Worm (Caenorhabditis elegans) whole organism, L4 larva: ENCODE results near the gene ZK546.19.

Experiments used
- F26F4.8 ChIP-seq: fragments of 200-800 bp; sonication (Bioruptor generic); conservative IDR thresholded peaks from 2 replicates; pipeline ENCODE4 v1.3.6; 2022; ENCODE audit warnings: missing genetic modification characterization, missing compliant biosample characterization
- F37D6.2 ChIP-seq: sonication (generic microtip); optimal IDR thresholded peaks from 2 replicates; lab custom pipeline; 2016; ENCODE audit warnings: mild to moderate bottlenecking, missing genetic modification characterization, missing compliant biosample characterization
- F49E8.2 ChIP-seq: sonication (generic microtip); optimal IDR thresholded peaks from 2 replicates; lab custom pipeline; 2016; ENCODE audit warnings: missing compliant biosample characterization, mild to moderate bottlenecking, missing genetic modification characterization, borderline replicate concordance
- R02D3.7 ChIP-seq: fragments of 150-350 bp; sonication (generic microtip); optimal IDR thresholded peaks from 3 replicates; lab custom pipeline; 2014; ENCODE audit warnings: missing biosample characterization, missing genetic modification characterization
- T20F7.1 ChIP-seq: fragments of 200-800 bp; sonication (Bioruptor generic); optimal IDR thresholded peaks from 2 replicates; lab custom pipeline; 2018; ENCODE audit warnings: mild to moderate bottlenecking, missing genetic modification characterization, missing compliant biosample characterization
- T26A8.4 ChIP-seq: fragments of 200-800 bp; sonication (Bioruptor generic); IDR thresholded peaks from 2 replicates; pipeline ENCODE4 v1.3.6; 2022; ENCODE audit warnings: missing genetic modification characterization, missing compliant biosample characterization
- Y105C5A.15 ChIP-seq: fragments of 200-800 bp; sonication (Bioruptor generic); IDR thresholded peaks from 2 replicates; pipeline ENCODE4 v1.3.6; 2022; ENCODE audit warnings: missing genetic modification characterization, missing compliant biosample characterization
- Y5F2A.4 ChIP-seq: fragments of 200-800 bp; sonication (Bioruptor generic); optimal IDR thresholded peaks from 2 replicates; lab custom pipeline; 2018; ENCODE audit warnings: mild to moderate bottlenecking, missing genetic modification characterization, missing compliant biosample characterization
- ZK337.2 ChIP-seq: fragments of 200-800 bp; sonication (Bioruptor generic); IDR thresholded peaks from 2 replicates; pipeline ENCODE4 v1.3.6; 2022; ENCODE audit warnings: missing genetic modification reagents, missing genetic modification characterization, missing compliant biosample characterization
- aly-2 ChIP-seq: sonication (generic microtip); optimal IDR thresholded peaks from 2 replicates; lab custom pipeline; 2018; ENCODE audit warnings: missing biosample characterization, missing genetic modification characterization
- attf-4 ChIP-seq: sonication (generic microtip); optimal IDR thresholded peaks from 3 replicates; lab custom pipeline; 2017; ENCODE audit warnings: missing biosample characterization, missing genetic modification characterization
- ceh-28 ChIP-seq: fragments of 150-350 bp; optimal IDR thresholded peaks from 2 replicates; lab custom pipeline; 2014; ENCODE audit warnings: missing biosample characterization, missing genetic modification reagents, missing genetic modification characterization
- ceh-62 ChIP-seq: sonication (generic microtip); optimal IDR thresholded peaks from 2 replicates; lab custom pipeline; 2017; ENCODE audit warnings: missing biosample characterization, missing genetic modification characterization
- ceh-82 ChIP-seq: sonication (generic microtip); optimal IDR thresholded peaks from 2 replicates; lab custom pipeline; 2017; ENCODE audit warnings: missing biosample characterization, missing genetic modification characterization
- ces-1 ChIP-seq: fragments of 150-350 bp; sonication (generic microtip); optimal IDR thresholded peaks from 4 replicates; lab custom pipeline; 2014; ENCODE audit warnings: missing biosample characterization, missing genetic modification reagents, missing genetic modification characterization
- cey-2 ChIP-seq: sonication (generic microtip); optimal IDR thresholded peaks from 3 replicates; lab custom pipeline; 2017; ENCODE audit warnings: missing genetic modification characterization, mild to moderate bottlenecking, missing compliant biosample characterization, antibody characterized with exemption, borderline replicate concordance; ENCODE audit not compliant: insufficient read depth
- daf-12 ChIP-seq: fragments of 150-350 bp; optimal IDR thresholded peaks from 2 replicates; lab custom pipeline; 2014; ENCODE audit warnings: missing biosample characterization, missing genetic modification reagents, missing genetic modification characterization
- duxl-1 ChIP-seq: sonication (generic microtip); optimal IDR thresholded peaks from 2 replicates; lab custom pipeline; 2016; ENCODE audit warnings: mild to moderate bottlenecking, missing genetic modification characterization, moderate library complexity, missing compliant biosample characterization; ENCODE audit not compliant: poor library complexity
- dve-1 ChIP-seq: sonication (generic microtip); optimal IDR thresholded peaks from 2 replicates; lab custom pipeline; 2017; ENCODE audit warnings: antibody characterized with exemption, mild to moderate bottlenecking, missing genetic modification characterization, missing compliant biosample characterization; ENCODE audit not compliant: insufficient read depth
- egl-27 ChIP-seq: sonication (generic microtip); optimal IDR thresholded peaks from 3 replicates; lab custom pipeline; 2017; ENCODE audit warnings: missing biosample characterization, missing genetic modification reagents, missing genetic modification characterization
- egl-43 ChIP-seq: fragments of 200-800 bp; sonication (Bioruptor generic); IDR thresholded peaks from 2 replicates; pipeline ENCODE4 v1.3.6; 2022; ENCODE audit warnings: missing genetic modification reagents, missing genetic modification characterization, missing compliant biosample characterization
- fos-1 ChIP-seq: fragments of 150-350 bp; optimal IDR thresholded peaks from 2 replicates; lab custom pipeline; 2014; ENCODE audit warnings: missing biosample characterization, missing genetic modification characterization
- gei-8 ChIP-seq: fragments of 200-800 bp; sonication (Bioruptor generic); optimal IDR thresholded peaks from 2 replicates; lab custom pipeline; 2018; ENCODE audit warnings: mild to moderate bottlenecking, missing genetic modification characterization, missing compliant biosample characterization
- hif-1 ChIP-seq, 2 experiments: sonication (generic microtip); optimal IDR thresholded peaks; 2 replicates each; lab custom pipeline; 2016 to 2017; ENCODE audit warnings: missing compliant biosample characterization in 2 of 2, missing genetic modification characterization in 2 of 2, missing genetic modification reagents in 2 of 2, missing genotype in 2 of 2, mild to moderate bottlenecking in 1 of 2
- hlh-30 ChIP-seq: sonication (generic microtip); optimal IDR thresholded peaks from 2 replicates; lab custom pipeline; 2017; ENCODE audit warnings: antibody characterized with exemption, mild to moderate bottlenecking, missing genetic modification characterization, missing compliant biosample characterization; ENCODE audit not compliant: insufficient read depth
- hmg-1.1 ChIP-seq: fragments of 200-800 bp; sonication (Bioruptor generic); IDR thresholded peaks from 2 replicates; pipeline ENCODE4 v1.3.6; 2022; ENCODE audit warnings: missing genetic modification reagents, missing genetic modification characterization, missing compliant biosample characterization
- jun-1 ChIP-seq: fragments of 150-350 bp; optimal IDR thresholded peaks from 2 replicates; lab custom pipeline; 2014; ENCODE audit warnings: missing biosample characterization, missing genetic modification reagents, missing genetic modification characterization
- lin-1 ChIP-seq: fragments of 200-800 bp; sonication (Bioruptor generic); IDR thresholded peaks from 2 replicates; pipeline ENCODE4 v1.3.6; 2022; ENCODE audit warnings: missing genetic modification reagents, missing genetic modification characterization, missing compliant biosample characterization
- lin-13 ChIP-seq: fragments of 150-350 bp; optimal IDR thresholded peaks from 2 replicates; lab custom pipeline; 2014; ENCODE audit warnings: missing biosample characterization, missing genetic modification reagents, missing genetic modification characterization
- lin-15B ChIP-seq: fragments of 150-350 bp; sonication (generic microtip); optimal IDR thresholded peaks from 3 replicates; lab custom pipeline; 2014; ENCODE audit warnings: missing biosample characterization, missing genetic modification characterization
- lin-38 ChIP-seq: fragments of 200-800 bp; sonication (Bioruptor generic); IDR thresholded peaks from 2 replicates; pipeline ENCODE4 v1.3.6; 2022; ENCODE audit warnings: missing genetic modification reagents, missing genetic modification characterization, missing compliant biosample characterization
- lin-39 ChIP-seq: fragments of 150-350 bp; optimal IDR thresholded peaks from 2 replicates; lab custom pipeline; 2014; ENCODE audit warnings: missing biosample characterization, missing genetic modification reagents, missing genetic modification characterization
- lsy-2 ChIP-seq, 2 experiments: fragments of 150-350 bp in 1 of 2; sonication (generic microtip) in 1 of 2; optimal IDR thresholded peaks; 2 replicates each; lab custom pipeline; 2014 to 2017; ENCODE audit warnings: missing biosample characterization in 2 of 2, missing genetic modification characterization in 2 of 2
- mep-1 ChIP-seq: fragments of 150-350 bp; sonication (generic microtip); optimal IDR thresholded peaks from 3 replicates; lab custom pipeline; 2014; ENCODE audit warnings: missing biosample characterization, missing genetic modification characterization
- mes-2 ChIP-seq: sonication (generic microtip); optimal IDR thresholded peaks from 2 replicates; lab custom pipeline; 2016; ENCODE audit warnings: missing genotype, mild to moderate bottlenecking, missing genetic modification characterization, missing compliant biosample characterization; ENCODE audit not compliant: poor library complexity, severe bottlenecking
- nhr-10 ChIP-seq: fragments of 150-350 bp; optimal IDR thresholded peaks from 2 replicates; lab custom pipeline; 2014; ENCODE audit warnings: missing biosample characterization, missing genetic modification characterization
- nhr-25 ChIP-seq: sonication (generic microtip); optimal IDR thresholded peaks from 2 replicates; lab custom pipeline; 2017; ENCODE audit warnings: missing genetic modification characterization, mild to moderate bottlenecking, missing compliant biosample characterization, antibody characterized with exemption, moderate library complexity, borderline replicate concordance; ENCODE audit not compliant: insufficient read depth
- nhr-48 ChIP-seq: sonication (generic microtip); optimal IDR thresholded peaks from 2 replicates; lab custom pipeline; 2016; ENCODE audit warnings: mild to moderate bottlenecking, missing genetic modification characterization, missing compliant biosample characterization
- nhr-6 ChIP-seq: fragments of 150-350 bp; optimal IDR thresholded peaks from 2 replicates; lab custom pipeline; 2014; ENCODE audit warnings: missing biosample characterization, missing genetic modification characterization
- php-3 ChIP-seq: fragments of 200-800 bp; sonication (Bioruptor generic); IDR thresholded peaks from 2 replicates; pipeline ENCODE4 v1.3.6; 2022; ENCODE audit warnings: missing genetic modification reagents, missing genetic modification characterization, missing compliant biosample characterization
- saeg-2 ChIP-seq: fragments of 200-800 bp; sonication (Bioruptor generic); IDR thresholded peaks from 2 replicates; pipeline ENCODE4 v1.3.6; 2022; ENCODE audit warnings: missing genetic modification reagents, missing genetic modification characterization, missing compliant biosample characterization
- sdz-12 ChIP-seq: fragments of 200-800 bp; sonication (Bioruptor generic); optimal IDR thresholded peaks from 2 replicates; lab custom pipeline; 2018; ENCODE audit warnings: mild to moderate bottlenecking, missing genetic modification characterization, missing compliant biosample characterization
- tra-1 ChIP-seq: fragments of 200-800 bp; sonication (Bioruptor generic); IDR thresholded peaks from 2 replicates; pipeline ENCODE4 v1.3.6; 2022; ENCODE audit warnings: missing genetic modification reagents, missing genetic modification characterization, missing compliant biosample characterization
- unc-130 ChIP-seq: sonication (generic microtip); optimal IDR thresholded peaks from 2 replicates; lab custom pipeline; 2016; ENCODE audit warnings: missing genetic modification reagents, missing genetic modification characterization, missing compliant biosample characterization
- unc-62 ChIP-seq, 3 experiments: fragments of 150-350 bp in 1 of 3; sonication (generic microtip); optimal IDR thresholded peaks in 2 of 3; peaks in 1 of 3; 1 replicate in 1 of 3; 2 replicates in 2 of 3; lab custom pipeline; 2014 to 2017; ENCODE audit warnings: missing biosample characterization in 3 of 3, missing genetic modification characterization in 3 of 3, missing genetic modification reagents in 3 of 3, missing genotype in 1 of 3
- vab-7 ChIP-seq: fragments of 200-800 bp; sonication (Bioruptor generic); IDR thresholded peaks from 2 replicates; pipeline ENCODE4 v1.3.6; 2022; ENCODE audit warnings: missing genetic modification reagents, missing genetic modification characterization, missing compliant biosample characterization
- zip-11 ChIP-seq: fragments of 200-800 bp; sonication (Bioruptor generic); IDR thresholded peaks from 2 replicates; pipeline ENCODE4 v1.3.6; 2022; ENCODE audit warnings: missing genetic modification characterization, missing compliant biosample characterization
- zip-2 ChIP-seq: fragments of 150-350 bp; optimal IDR thresholded peaks from 2 replicates; lab custom pipeline; 2014; ENCODE audit warnings: missing biosample characterization, missing genetic modification characterization
- ztf-11 ChIP-seq: fragments of 150-350 bp; optimal IDR thresholded peaks from 2 replicates; lab custom pipeline; 2014; ENCODE audit warnings: missing biosample characterization, missing genetic modification characterization

The ZK546.19 gene

DNA sequence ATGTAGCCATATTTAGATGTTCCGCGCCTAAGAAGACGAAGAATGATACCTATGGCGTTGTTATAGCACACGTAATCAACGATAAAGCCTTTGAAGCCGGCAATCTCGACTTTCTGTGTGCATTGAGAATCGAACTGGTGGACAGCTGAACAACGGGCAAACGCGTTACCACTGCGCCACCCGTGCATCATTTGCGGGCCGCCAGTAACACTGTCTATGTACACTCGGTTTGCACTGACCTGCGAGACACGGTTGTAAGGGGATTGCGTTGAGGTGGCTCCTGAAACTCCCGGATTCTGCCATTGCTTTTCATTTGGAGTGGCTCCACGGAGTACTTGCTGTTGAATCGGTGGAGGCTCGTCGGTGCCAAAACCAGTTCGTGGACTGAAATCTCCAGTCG, 871 bp downstream of the ZK546.19 start (continued):
- TF ChIP-seq mes-2 (tag; lab: Kevin White, UChicago) (peak; percentile 79), F49E8.2 (peak; percentile 54), unc-62 (GFP tag; optimal IDR thresholded peaks at IDR 0.05 in 1 of 2; lab: Kevin White, UChicago) (no peak), unc-62 (tag; optimal IDR thresholded peaks at IDR 0.05; lab: Kevin White, UChicago) (no peak), lin-39 (tag; lab: Kevin White, UChicago) (no peak), egl-43 (GFP tag; lab: Robert Waterston, UW) (peak; percentile 82), ces-1 (no peak), Y5F2A.4 (GFP tag; lab: Kevin White, UChicago) (peak; percentile 58), aly-2 (peak; percentile 53), fos-1 (tag; lab: Kevin White, UChicago) (no peak), Y105C5A.15 (GFP tag; lab: Robert Waterston, UW) (0 out of 2 replicates have a peak, but pooled peaks have one; percentile 10), php-3 (GFP tag; lab: Robert Waterston, UW) (peak; percentile 43), gei-8 (GFP tag; lab: Kevin White, UChicago) (peak; percentile 56), F26F4.8 (GFP tag; lab: Robert Waterston, UW) (no peak; the same call in 1 of the 2 replicates), hmg-1.1 (GFP tag; lab: Robert Waterston, UW) (peak; percentile 65), sdz-12 (no peak), lin-38 (GFP tag; lab: Robert Waterston, UW) (peak; percentile 76), jun-1 (tag; lab: Kevin White, UChicago) (peak; percentile 6), duxl-1 (tag; lab: Kevin White, UChicago) (peak; percentile 80), ztf-11 (tag; lab: Kevin White, UChicago) (no peak), mep-1 (tag; lab: Kevin White, UChicago) (peak; percentile 27), daf-12 (tag; lab: Kevin White, UChicago) (no peak), R02D3.7 (no peak), F37D6.2 (tag; lab: Kevin White, UChicago) (no peak), ceh-62 (tag; lab: Kevin White, UChicago) (no peak), nhr-48 (tag; lab: Kevin White, UChicago) (no peak), lin-1 (peak; percentile 22; the same call in 1 of the 2 replicates), egl-27 (tag; lab: Kevin White, UChicago) (no peak), nhr-10 (tag; lab: Kevin White, UChicago) (no peak), hlh-30 (peak; percentile 37), zip-2 (tag; lab: Kevin White, UChicago) (no peak), saeg-2 (GFP tag; lab: Robert Waterston, UW) (0 out of 2 replicates have a peak, but pooled peaks have one; percentile 77), vab-7 (peak; percentile 69), lin-15B (tag; lab: Kevin White, UChicago) (no peak), unc-130 (peak; percentile 66), ceh-82 (tag; lab: Kevin White, UChicago) (no peak), ZK337.2 (GFP tag; lab: Robert Waterston, UW) (no peak), nhr-6 (tag; lab: Kevin White, UChicago) (peak; percentile 25), nhr-25 (peak; percentile 57), lsy-2 (tag; optimal IDR thresholded peaks at IDR 0.05; lab: Kevin White, UChicago) (peak in 1 of 2 experiments; percentile 16), dve-1 (peak; percentile 23), ceh-28 (tag; lab: Kevin White, UChicago) (no peak), lin-13 (GFP tag; lab: Kevin White, UChicago) (peak; percentile 55), hif-1 (tag; optimal IDR thresholded peaks at IDR 0.05; lab: Kevin White, UChicago) (peak in 1 of 2 experiments; percentile 32), cey-2 (tag; lab: Kevin White, UChicago) (no peak), tra-1 (GFP tag; lab: Robert Waterston, UW) (peak; percentile 68; the same call in 1 of the 2 replicates), attf-4 (no peak), T20F7.1 (GFP tag; lab: Kevin White, UChicago) (peak; percentile 39), zip-11 (GFP tag; lab: Robert Waterston, UW) (no peak), T26A8.4 (GFP tag; lab: Robert Waterston, UW) (peak; percentile 71)
